Worm (Caenorhabditis elegans) whole organism, L3 larva: ENCODE measurements around the gene ZK892.6.

Experiments used
- R02D3.7 ChIP-seq: fragments of 150-350 bp; optimal IDR thresholded peaks from 2 replicates; lab custom pipeline; 2014; ENCODE audit warnings: missing biosample characterization, missing genetic modification characterization
- ama-1 ChIP-seq: fragments of 150-350 bp; optimal IDR thresholded peaks from 2 replicates; lab custom pipeline; 2018
- nfya-1 ChIP-seq: sonication (generic microtip); optimal IDR thresholded peaks from 2 replicates; lab custom pipeline; 2017; ENCODE audit warnings: missing genetic modification characterization, mild to moderate bottlenecking, missing compliant biosample characterization, antibody characterized with exemption, moderate library complexity; ENCODE audit not compliant: insufficient read depth
- nhr-11 ChIP-seq: fragments of 150-350 bp; optimal IDR thresholded peaks from 2 replicates; lab custom pipeline; 2014; ENCODE audit warnings: missing biosample characterization, missing genetic modification characterization
- nhr-28 ChIP-seq: fragments of 150-350 bp; optimal IDR thresholded peaks from 2 replicates; lab custom pipeline; 2014; ENCODE audit warnings: missing biosample characterization, missing genetic modification characterization
- snpc-4 ChIP-seq: fragments of 150-350 bp; optimal IDR thresholded peaks from 2 replicates; lab custom pipeline; 2014; ENCODE audit warnings: missing biosample characterization, missing genetic modification characterization
- tbx-2 ChIP-seq: sonication (generic microtip); optimal IDR thresholded peaks from 2 replicates; lab custom pipeline; 2016; ENCODE audit warnings: mild to moderate bottlenecking, missing genetic modification characterization, missing compliant biosample characterization
- unc-62 ChIP-seq: fragments of 150-350 bp; sonication (generic microtip); optimal IDR thresholded peaks from 4 replicates; lab custom pipeline; 2014; ENCODE audit warnings: missing biosample characterization, missing genetic modification reagents, missing genetic modification characterization
- zag-1 ChIP-seq: fragments of 150-350 bp; optimal IDR thresholded peaks from 2 replicates; lab custom pipeline; 2014; ENCODE audit warnings: missing biosample characterization, missing genetic modification characterization

DNA sequence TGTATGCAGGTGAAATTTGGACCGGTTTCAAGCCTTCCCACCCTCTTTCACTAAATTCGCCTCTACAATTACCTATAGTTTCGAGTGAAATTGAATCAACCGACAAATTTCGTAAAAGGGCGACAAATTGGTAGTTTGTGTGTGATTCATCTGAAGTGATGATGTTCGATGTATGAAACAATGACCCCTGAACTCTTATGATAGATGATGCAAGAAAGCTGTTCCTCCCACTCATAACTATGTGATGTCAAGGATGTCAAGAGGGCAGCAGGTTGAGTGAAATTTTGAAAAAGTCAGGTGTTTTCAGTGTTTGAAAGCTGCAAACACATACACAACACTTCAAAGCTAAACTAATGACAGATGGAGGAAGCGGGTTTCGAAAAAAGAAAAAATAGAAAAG is 32.6 kb upstream of the ZK892.6 start:
- no peak for TF ChIP-seq snpc-4 (tag; lab: Kevin White, UChicago)
- TF ChIP-seq R02D3.7: no peak
- TF ChIP-seq unc-62 (GFP tag; lab: Kevin White, UChicago): no peak
- no peak for TF ChIP-seq nhr-28 (tag; lab: Kevin White, UChicago)
- TF ChIP-seq zag-1 (tag; lab: Kevin White, UChicago): no peak
- TF ChIP-seq nfya-1: no peak
- no peak for TF ChIP-seq ama-1
- no peak for TF ChIP-seq tbx-2 (tag; lab: Kevin White, UChicago)
- peak; percentile 47 for TF ChIP-seq nhr-11
